Worm (Caenorhabditis elegans) whole organism, L1 larva: Measurements from ENCODE around the gene C49H3.6.
A peak's percentile ranks its signal among the peaks of the same experiment; 100 is the strongest.

Experiments used
- C16A3.4 ChIP-seq: fragments of 150-350 bp; optimal IDR thresholded peaks from 2 replicates; lab custom pipeline; 2014; ENCODE audit warnings: missing biosample characterization, missing genetic modification characterization
- F16B12.6 ChIP-seq: fragments of 150-350 bp; optimal IDR thresholded peaks from 2 replicates; lab custom pipeline; 2014; ENCODE audit warnings: missing biosample characterization, missing genetic modification characterization
- blmp-1 ChIP-seq: fragments of 150-350 bp; optimal IDR thresholded peaks from 2 replicates; lab custom pipeline; 2014; ENCODE audit warnings: missing biosample characterization, missing genetic modification characterization
- ceh-8 ChIP-seq: fragments of 200-800 bp; sonication (Bioruptor generic); optimal IDR thresholded peaks from 2 replicates; lab custom pipeline; 2018; ENCODE audit warnings: mild to moderate bottlenecking, missing genetic modification characterization, moderate library complexity, missing compliant biosample characterization
- ceh-82 ChIP-seq, 3 experiments: fragments of 150-350 bp in 1 of 3; sonication (generic microtip) in 2 of 3; optimal IDR thresholded peaks; 2 replicates each; lab custom pipeline; 2014 to 2017; ENCODE audit warnings: missing biosample characterization in 3 of 3, missing genetic modification characterization in 3 of 3
- ceh-88 ChIP-seq: fragments of 200-800 bp; sonication (Bioruptor generic); IDR thresholded peaks from 2 replicates; pipeline ENCODE4 v1.3.6; 2022; ENCODE audit warnings: missing genetic modification characterization, missing compliant biosample characterization
- dpl-1 ChIP-seq, 3 experiments: fragments of 150-350 bp in 2 of 3; sonication (generic microtip) in 1 of 3; optimal IDR thresholded peaks; 2 replicates each; lab custom pipeline; 2014 to 2017; ENCODE audit warnings: missing biosample characterization in 3 of 3, missing genetic modification characterization in 3 of 3, missing genetic modification reagents in 3 of 3
- dsc-1 ChIP-seq: sonication (generic microtip); optimal IDR thresholded peaks from 2 replicates; lab custom pipeline; 2016; ENCODE audit warnings: mild to moderate bottlenecking, missing genetic modification characterization, missing compliant biosample characterization
- efl-1 ChIP-seq, 4 experiments: fragments of 150-350 bp; optimal IDR thresholded peaks in 3 of 4; peaks in 1 of 4; 1 replicate in 1 of 4; 2 replicates in 3 of 4; lab custom pipeline; 2014; ENCODE audit warnings: missing biosample characterization in 2 of 4, missing genetic modification characterization in 2 of 4, missing genetic modification reagents in 2 of 4
- elt-3 ChIP-seq, 6 experiments: fragments of 150-350 bp in 1 of 6; sonication (generic microtip); optimal IDR thresholded peaks; 2 replicates each; lab custom pipeline; 2017 to 2018; ENCODE audit warnings: missing biosample characterization in 6 of 6, missing genetic modification characterization in 6 of 6, inconsistent platforms in 1 of 6
- fkh-8 ChIP-seq: sonication (generic microtip); optimal IDR thresholded peaks from 2 replicates; lab custom pipeline; 2016; ENCODE audit warnings: mild to moderate bottlenecking, missing genetic modification characterization, missing compliant biosample characterization
- fos-1 ChIP-seq: fragments of 150-350 bp; optimal IDR thresholded peaks from 2 replicates; lab custom pipeline; 2014; ENCODE audit warnings: missing biosample characterization, missing genetic modification characterization
- grh-1 ChIP-seq: fragments of 200-800 bp; sonication (Bioruptor generic); IDR thresholded peaks from 2 replicates; pipeline ENCODE4 v1.3.6; 2022; ENCODE audit warnings: missing genetic modification reagents, missing genetic modification characterization, missing compliant biosample characterization
- irx-1 ChIP-seq: sonication (generic microtip); optimal IDR thresholded peaks from 2 replicates; lab custom pipeline; 2016; ENCODE audit warnings: missing genetic modification characterization, missing compliant biosample characterization
- isw-1 ChIP-seq: fragments of 200-800 bp; sonication (Bioruptor generic); IDR thresholded peaks from 2 replicates; pipeline ENCODE4 v1.3.6; 2022; ENCODE audit warnings: missing genetic modification characterization, missing compliant biosample characterization
- jun-1 ChIP-seq: fragments of 150-350 bp; optimal IDR thresholded peaks from 2 replicates; lab custom pipeline; 2014; ENCODE audit warnings: missing biosample characterization, missing genetic modification reagents, missing genetic modification characterization
- lin-13 ChIP-seq: fragments of 150-350 bp; optimal IDR thresholded peaks from 2 replicates; lab custom pipeline; 2014; ENCODE audit warnings: missing biosample characterization, missing genetic modification reagents, missing genetic modification characterization
- lin-14 ChIP-seq: fragments of 200-800 bp; sonication (Bioruptor generic); optimal IDR thresholded peaks from 2 replicates; lab custom pipeline; 2018; ENCODE audit warnings: mild to moderate bottlenecking, missing genetic modification characterization, moderate library complexity, missing compliant biosample characterization
- lin-15B ChIP-seq: fragments of 150-350 bp; sonication (generic microtip); optimal IDR thresholded peaks from 3 replicates; lab custom pipeline; 2014; ENCODE audit warnings: missing biosample characterization, missing genetic modification characterization
- lin-35 ChIP-seq, 2 experiments: fragments of 150-350 bp; optimal IDR thresholded peaks; 2 replicates each; lab custom pipeline; 2014; ENCODE audit warnings: missing biosample characterization in 2 of 2, missing genetic modification characterization in 2 of 2, missing genetic modification reagents in 2 of 2
- lsy-2 ChIP-seq, 2 experiments: fragments of 150-350 bp; optimal IDR thresholded peaks; 2 replicates each; lab custom pipeline; 2014; ENCODE audit warnings: missing biosample characterization in 2 of 2, missing genetic modification characterization in 2 of 2
- mab-9 ChIP-seq: fragments of 200-800 bp; sonication (Bioruptor generic); IDR thresholded peaks from 2 replicates; pipeline ENCODE4 v1.3.6; 2022; ENCODE audit warnings: missing genetic modification reagents, missing genetic modification characterization, missing compliant biosample characterization
- mdl-1 ChIP-seq, 2 experiments: fragments of 150-350 bp; optimal IDR thresholded peaks; 2 replicates each; lab custom pipeline; 2014 to 2017; ENCODE audit warnings: missing biosample characterization in 2 of 2, missing genetic modification characterization in 2 of 2, inconsistent platforms in 1 of 2
- mep-1 ChIP-seq: fragments of 150-350 bp; optimal IDR thresholded peaks from 2 replicates; lab custom pipeline; 2014; ENCODE audit warnings: missing biosample characterization, missing genetic modification characterization
- nhr-19 ChIP-seq: fragments of 200-800 bp; sonication (Bioruptor generic); conservative IDR thresholded peaks from 2 replicates; pipeline ENCODE4 v1.3.6; 2022; ENCODE audit warnings: missing genetic modification characterization, missing compliant biosample characterization
- nhr-20 ChIP-seq: sonication (generic microtip); optimal IDR thresholded peaks from 2 replicates; lab custom pipeline; 2016; ENCODE audit warnings: mild to moderate bottlenecking, missing genetic modification characterization, missing compliant biosample characterization
- nhr-47 ChIP-seq: sonication (generic microtip); optimal IDR thresholded peaks from 2 replicates; lab custom pipeline; 2016; ENCODE audit warnings: mild to moderate bottlenecking, missing genetic modification characterization, moderate library complexity, missing compliant biosample characterization
- nhr-71 ChIP-seq: sonication (generic microtip); optimal IDR thresholded peaks from 2 replicates; lab custom pipeline; 2016; ENCODE audit warnings: mild to moderate bottlenecking, missing genetic modification characterization, moderate library complexity, missing compliant biosample characterization
- nhr-77 ChIP-seq: fragments of 150-350 bp; optimal IDR thresholded peaks from 2 replicates; lab custom pipeline; 2014; ENCODE audit warnings: missing biosample characterization, missing genetic modification characterization
- nhr-85 ChIP-seq: sonication (generic microtip); peaks from one replicate; lab custom pipeline; 2016; ENCODE audit warnings: missing genetic modification characterization, inconsistent platforms, missing compliant biosample characterization
- nhr-90 ChIP-seq: sonication (generic microtip); optimal IDR thresholded peaks from 2 replicates; lab custom pipeline; 2016; ENCODE audit warnings: mild to moderate bottlenecking, missing genetic modification characterization, missing compliant biosample characterization; ENCODE audit not compliant: poor library complexity
- pax-3 ChIP-seq: fragments of 200-800 bp; sonication (Bioruptor generic); optimal IDR thresholded peaks from 2 replicates; lab custom pipeline; 2018; ENCODE audit warnings: mild to moderate bottlenecking, missing genetic modification characterization, moderate library complexity, missing compliant biosample characterization
- rnt-1 ChIP-seq: sonication (generic microtip); optimal IDR thresholded peaks from 2 replicates; lab custom pipeline; 2016; ENCODE audit warnings: mild to moderate bottlenecking, missing genetic modification characterization, moderate library complexity, missing compliant biosample characterization
- skn-1 ChIP-seq: fragments of 150-350 bp; optimal IDR thresholded peaks from 2 replicates; lab custom pipeline; 2014; ENCODE audit warnings: missing biosample characterization, missing genetic modification characterization
- snu-23 ChIP-seq: sonication (generic microtip); optimal IDR thresholded peaks from 2 replicates; lab custom pipeline; 2016; ENCODE audit warnings: missing genetic modification characterization, missing compliant biosample characterization
- swsn-7 ChIP-seq: sonication (generic microtip); optimal IDR thresholded peaks from 2 replicates; lab custom pipeline; 2016; ENCODE audit warnings: missing genetic modification characterization, missing compliant biosample characterization
- tbx-2 ChIP-seq: sonication (generic microtip); optimal IDR thresholded peaks from 2 replicates; lab custom pipeline; 2016; ENCODE audit warnings: missing genetic modification characterization, missing compliant biosample characterization
- unc-130 ChIP-seq: fragments of 150-350 bp; optimal IDR thresholded peaks from 2 replicates; lab custom pipeline; 2017; ENCODE audit warnings: missing biosample characterization, missing genetic modification characterization, inconsistent platforms
- unc-86 ChIP-seq: sonication (generic microtip); optimal IDR thresholded peaks from 2 replicates; lab custom pipeline; 2016; ENCODE audit warnings: missing genetic modification characterization, missing compliant biosample characterization
- unc-98 ChIP-seq: fragments of 200-800 bp; sonication (Bioruptor generic); IDR thresholded peaks from 2 replicates; pipeline ENCODE4 v1.3.6; 2022; ENCODE audit warnings: missing genetic modification characterization, missing compliant biosample characterization
- vab-15 ChIP-seq: sonication (generic microtip); optimal IDR thresholded peaks from 2 replicates; lab custom pipeline; 2017; ENCODE audit warnings: missing genotype, mild to moderate bottlenecking, missing genetic modification characterization, missing compliant biosample characterization
- xbp-1 ChIP-seq: sonication (generic microtip); optimal IDR thresholded peaks from 2 replicates; lab custom pipeline; 2016; ENCODE audit warnings: missing genetic modification characterization, missing compliant biosample characterization
- ztf-11 ChIP-seq, 2 experiments: sonication (generic microtip); optimal IDR thresholded peaks; 2 replicates each; lab custom pipeline; 2016 to 2017; ENCODE audit warnings: missing genetic modification characterization in 2 of 2, missing biosample characterization in 1 of 2, missing compliant biosample characterization in 1 of 2

C49H3.6 gene

DNA sequence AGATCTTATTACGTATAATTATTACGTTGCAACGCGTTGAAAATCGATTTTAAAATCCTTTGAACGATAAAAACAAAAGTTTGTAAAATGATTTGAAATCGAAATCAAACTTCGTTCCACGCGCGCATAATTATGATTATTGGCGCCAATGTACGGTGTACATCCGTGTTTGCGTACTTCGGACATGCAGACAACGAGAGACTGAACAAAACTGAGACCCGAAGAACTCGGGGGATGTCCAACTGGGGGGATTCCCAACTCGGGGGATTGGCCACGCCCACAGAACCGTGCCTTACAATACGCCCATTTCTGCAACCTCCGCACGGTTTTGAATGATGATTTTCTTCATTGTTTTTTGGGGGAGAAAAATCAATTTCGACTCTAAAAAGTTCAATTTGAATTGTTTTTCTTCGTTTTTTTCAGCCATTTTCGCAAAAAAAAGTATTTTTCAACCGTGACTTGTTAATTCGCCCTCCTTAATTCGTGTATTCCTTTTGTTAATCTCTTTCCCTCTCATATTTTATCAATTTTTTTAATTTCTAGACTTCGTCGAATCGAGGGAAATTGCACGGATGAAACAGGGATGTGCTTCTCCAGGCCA lies 43.5 kb downstream of the C49H3.6 start, which contains the start of gene F20D12.12:
Gene F20D12.12, plus strand, starts transcription at position 542 of the 601 bp plus-strand sequence.
- TF ChIP-seq lin-14 (GFP tag; lab: Kevin White, UChicago) (peak; percentile 76), nhr-71 (tag; lab: Kevin White, UChicago) (peak; percentile 84), lin-35 (GFP tag; optimal IDR thresholded peaks at IDR 0.05; lab: Kevin White, UChicago) (peak; percentile 47 to 80), F16B12.6 (tag; lab: Kevin White, UChicago) (peak; percentile 88), nhr-85 (peak; percentile 68), xbp-1 (tag; lab: Kevin White, UChicago) (peak; percentile 53), efl-1 (optimal IDR thresholded peaks at IDR 0.05; lab: Kevin White, UChicago) (peak; percentile 69 to 78), efl-1 (GFP tag; optimal IDR thresholded peaks at IDR 0.05 in 1 of 2; lab: Kevin White, UChicago) (peak; percentile 62 to 96), elt-3 (tag; optimal IDR thresholded peaks at IDR 0.05; lab: Kevin White, UChicago) (peak in 1 of 6 experiments; percentile 25), lin-15B (tag; lab: Kevin White, UChicago) (peak; percentile 46), nhr-20 (tag; lab: Kevin White, UChicago) (peak; percentile 75), mep-1 (tag; lab: Kevin White, UChicago) (peak; percentile 67), grh-1 (GFP tag; lab: Robert Waterston, UW) (peak; percentile 71), fkh-8 (tag; lab: Kevin White, UChicago) (peak; percentile 75), vab-15 (tag; lab: Kevin White, UChicago) (peak; percentile 32), blmp-1 (tag; lab: Kevin White, UChicago) (peak; percentile 52), dsc-1 (tag; lab: Kevin White, UChicago) (peak; percentile 35), unc-98 (GFP tag; lab: Robert Waterston, UW) (peak; percentile 69; the same call in 1 of the 2 replicates), irx-1 (peak; percentile 19), ztf-11 (tag; optimal IDR thresholded peaks at IDR 0.05; lab: Kevin White, UChicago) (peak in 1 of 2 experiments; percentile 48), dpl-1 (GFP tag; optimal IDR thresholded peaks at IDR 0.05; lab: Kevin White, UChicago) (peak; percentile 43 to 65 (median 64)), tbx-2 (tag; lab: Kevin White, UChicago) (peak; percentile 69), nhr-47 (tag; lab: Kevin White, UChicago) (peak; percentile 73), rnt-1 (tag; lab: Kevin White, UChicago) (peak; percentile 81), skn-1 (tag; lab: Kevin White, UChicago) (peak; percentile 45), isw-1 (GFP tag; lab: Robert Waterston, UW) (peak; percentile 91), nhr-19 (GFP tag; lab: Robert Waterston, UW) (peak; percentile 91), mdl-1 (tag; optimal IDR thresholded peaks at IDR 0.05; lab: Kevin White, UChicago) (peak in 1 of 2 experiments; percentile 45), jun-1 (tag; lab: Kevin White, UChicago) (peak; percentile 39), ceh-82 (tag; optimal IDR thresholded peaks at IDR 0.05; lab: Kevin White, UChicago) (peak; percentile 17 to 77 (median 32)), swsn-7 (tag; lab: Kevin White, UChicago) (peak; percentile 64), nhr-90 (tag; lab: Kevin White, UChicago) (peak; percentile 39), lin-13 (GFP tag; lab: Kevin White, UChicago) (peak; percentile 76), snu-23 (GFP tag; lab: Kevin White, UChicago) (peak; percentile 75), fos-1 (tag; lab: Kevin White, UChicago) (peak; percentile 16), unc-130 (peak; percentile 57), pax-3 (tag; lab: Kevin White, UChicago) (peak; percentile 54), C16A3.4 (peak; percentile 69), mab-9 (peak; percentile 73), unc-86 (peak; percentile 49), lsy-2 (tag; optimal IDR thresholded peaks at IDR 0.05; lab: Kevin White, UChicago) (peak; percentile 88 to 98), nhr-77 (tag; lab: Kevin White, UChicago) (peak; percentile 39), ceh-88 (GFP tag; lab: Robert Waterston, UW) (peak; percentile 87), ceh-8 (GFP tag; lab: Kevin White, UChicago) (peak; percentile 28)
- TF ChIP-seq, all 84 proteins: peak for 43; not testable (repeated sequence) for 41
